Worm (Caenorhabditis elegans): ENCODE results near the gene F13H8.11.

F13H8.11 gene

ce11 chrII:6250782-6251461 lies 8.9 kb downstream of the F13H8.11 start, which contains the start of gene phb-2 (continued):
- TF ChIP-seq chd-7 (tag; optimal IDR thresholded peaks at IDR 0.05) (no peak), F49E8.2 (tag; optimal IDR thresholded peaks at IDR 0.05; ENCODE audit: insufficient read depth) (peak; percentile 17), K11D2.4 (GFP tag; IDR thresholded peaks at IDR 0.05) (no peak), bed-1 (GFP tag; IDR thresholded peaks at IDR 0.05) (no peak), ztf-26 (tag; optimal IDR thresholded peaks at IDR 0.05) (no peak), ZK185.1 (tag; optimal IDR thresholded peaks at IDR 0.05; ENCODE audit: poor library complexity, severe bottlenecking) (peak; percentile 22), Y53F4B.3 (GFP tag; IDR thresholded peaks at IDR 0.05) (no peak), F33H1.4 (GFP tag; IDR thresholded peaks at IDR 0.05) (peak; percentile 84), mcd-1 (GFP tag; IDR thresholded peaks at IDR 0.05) (peak; percentile 75), him-1 (tag; optimal IDR thresholded peaks at IDR 0.05) (no peak), akir-1 (GFP tag; optimal IDR thresholded peaks at IDR 0.05) (no peak), hsf-1 (GFP tag; IDR thresholded peaks at IDR 0.05) (no peak), B0019.2 (GFP tag; conservative IDR thresholded peaks at IDR 0.05) (no peak), dox-1 (GFP tag; IDR thresholded peaks at IDR 0.05) (peak; percentile 78), cebp-1 (GFP tag; IDR thresholded peaks at IDR 0.05) (0 out of 2 replicates have a peak, but pooled peaks have one; percentile 14), cebp-1 (tag; optimal IDR thresholded peaks at IDR 0.05) (peak; percentile 59), D2030.7 (GFP tag; IDR thresholded peaks at IDR 0.05) (peak; percentile 37), nfyb-1 (GFP tag; IDR thresholded peaks at IDR 0.05) (peak; percentile 58; the same call in 1 of the 2 replicates), hmg-1.2 (GFP tag; IDR thresholded peaks at IDR 0.05) (peak; percentile 92), ztf-18 (tag; optimal IDR thresholded peaks at IDR 0.05) (peak; percentile 27), attf-5 (GFP tag; optimal IDR thresholded peaks at IDR 0.05) (peak; percentile 77), F22D6.2 (tag; optimal IDR thresholded peaks at IDR 0.05) (no peak), tbx-9 (tag; optimal IDR thresholded peaks at IDR 0.05; ENCODE audit: borderline replicate concordance) (no peak), F37B4.10 (GFP tag; IDR thresholded peaks at IDR 0.05) (no peak), C17E4.6 (GFP tag; IDR thresholded peaks at IDR 0.05) (peak; percentile 39; the same call in 1 of the 2 replicates), pha-4 (tag; optimal IDR thresholded peaks at IDR 0.05) (peak; percentile 51), F10E7.11 (tag; optimal IDR thresholded peaks at IDR 0.05) (no peak), Y53G8AR.9 (GFP tag; conservative IDR thresholded peaks at IDR 0.05) (0 out of 2 replicates have a peak, but pooled peaks have one; percentile 29), hmg-20 (GFP tag; IDR thresholded peaks at IDR 0.05) (no peak), ccch-3 (GFP tag; optimal IDR thresholded peaks at IDR 0.05) (peak; percentile 2), aptf-3 (GFP tag; IDR thresholded peaks at IDR 0.05) (no peak), efl-1 (GFP tag; optimal IDR thresholded peaks at IDR 0.05) (peak; percentile 83), snpc-3.4 (tag; optimal IDR thresholded peaks at IDR 0.05) (peak; percentile 19), rpc-1 (optimal IDR thresholded peaks at IDR 0.05) (no peak), rpc-1 (tag; optimal IDR thresholded peaks at IDR 0.05) (no peak), C06A6.2 (GFP tag; conservative IDR thresholded peaks at IDR 0.05) (no peak), gei-17 (GFP tag; optimal IDR thresholded peaks at IDR 0.05) (no peak), madf-3 (GFP tag; IDR thresholded peaks at IDR 0.05) (no peak), ekl-4 (GFP tag; IDR thresholded peaks at IDR 0.05) (peak; percentile 59), hlh-26 (GFP tag; conservative IDR thresholded peaks at IDR 0.05) (no peak), nhr-179 (tag; optimal IDR thresholded peaks at IDR 0.05) (no peak), madf-8 (GFP tag; conservative IDR thresholded peaks at IDR 0.05) (0 out of 2 replicates have a peak, but pooled peaks have one; percentile 25), ztf-28 (GFP tag; IDR thresholded peaks at IDR 0.05) (no peak), ceh-91 (GFP tag; IDR thresholded peaks at IDR 0.05) (peak; percentile 52), sptf-2 (GFP tag; optimal IDR thresholded peaks at IDR 0.05) (no peak), snpc-1.1 (tag; optimal IDR thresholded peaks at IDR 0.05; ENCODE audit: insufficient read depth) (no peak), lin-35 (GFP tag; optimal IDR thresholded peaks at IDR 0.05) (peak in 2 of 3 experiments; percentile 2 to 90), egrh-3 (GFP tag; IDR thresholded peaks at IDR 0.05) (no peak)

Measured in whole organism, young adult.